Fruit fly (Drosophila melanogaster): ENCODE results near the gene CG5890.

CG5890 gene

dm6 chr3R:25884301-25884700 lies 28.3 kb downstream of the CG5890 start (continued):
- no peak for TF ChIP-seq Abd-B (GFP tag; optimal IDR thresholded peaks at IDR 0.05)
- TF ChIP-seq fd96Cb (tag; optimal IDR thresholded peaks at IDR 0.05): peak; percentile 83
- TF ChIP-seq Lpt (GFP tag; optimal IDR thresholded peaks at IDR 0.05): no peak
- no peak for TF ChIP-seq jing (GFP tag; optimal IDR thresholded peaks at IDR 0.05)
- peak; percentile 41; the same call in 2 of the 3 replicates for TF ChIP-seq B-H1 (GFP tag; IDR thresholded peaks at IDR 0.05)
- no peak for TF ChIP-seq D (optimal IDR thresholded peaks at IDR 0.05)
- TF ChIP-seq D (GFP tag; optimal IDR thresholded peaks at IDR 0.05): peak; percentile 70
- TF ChIP-seq lbe (GFP tag; optimal IDR thresholded peaks at IDR 0.05): no peak
- TF ChIP-seq CG1233 (GFP tag; optimal IDR thresholded peaks at IDR 0.05): peak; percentile 24
- peak; percentile 31 for TF ChIP-seq odd (GFP tag; optimal IDR thresholded peaks at IDR 0.05)
- TF ChIP-seq CG4854 (GFP tag; optimal IDR thresholded peaks at IDR 0.05): no peak
- peak; percentile 41 for TF ChIP-seq CG15696 (tag; optimal IDR thresholded peaks at IDR 0.05)
- TF ChIP-seq CG43689 (GFP tag; IDR thresholded peaks at IDR 0.05): no peak
- peak; percentile 48 for TF ChIP-seq kah (GFP tag; optimal IDR thresholded peaks at IDR 0.05)
- TF ChIP-seq MBD-R2 (GFP tag; IDR thresholded peaks at IDR 0.05): no peak
- peak; percentile 91 for TF ChIP-seq gsb-n (tag; optimal IDR thresholded peaks at IDR 0.05)
- peak; percentile 28 for TF ChIP-seq cwo (GFP tag; optimal IDR thresholded peaks at IDR 0.05)
- peak; percentile 46 for TF ChIP-seq Camta (GFP tag; optimal IDR thresholded peaks at IDR 0.05)
- TF ChIP-seq CG10274 (GFP tag; optimal IDR thresholded peaks at IDR 0.05): no peak
- no peak for TF ChIP-seq pfk (GFP tag; optimal IDR thresholded peaks at IDR 0.05)
- no peak for TF ChIP-seq NC2α (GFP tag; optimal IDR thresholded peaks at IDR 0.05)
- no peak for TF ChIP-seq MTF-1 (GFP tag; optimal IDR thresholded peaks at IDR 0.05; ENCODE audit: borderline replicate concordance)
- TF ChIP-seq CG17359 (tag; optimal IDR thresholded peaks at IDR 0.05): peak; percentile 85
- TF ChIP-seq Taf1 (GFP tag; IDR thresholded peaks at IDR 0.05): no peak
- peak; percentile 12; the same call in 1 of the 3 replicates for TF ChIP-seq CG14050 (GFP tag; IDR thresholded peaks at IDR 0.05)
- TF ChIP-seq Trl (optimal IDR thresholded peaks at IDR 0.05): no peak
- TF ChIP-seq Trl (GFP tag; optimal IDR thresholded peaks at IDR 0.05): no peak
- TF ChIP-seq ssp (GFP tag; IDR thresholded peaks at IDR 0.05): no peak
- peak; percentile 17 for TF ChIP-seq salm (tag; optimal IDR thresholded peaks at IDR 0.05)
- peak; percentile 23 for TF ChIP-seq Hmx (GFP tag; optimal IDR thresholded peaks at IDR 0.05)
- peak; percentile 91 for TF ChIP-seq CG8388 (GFP tag; optimal IDR thresholded peaks at IDR 0.05)
- peak; percentile 55 for TF ChIP-seq Ada2b (GFP tag; IDR thresholded peaks at IDR 0.05)
- peak; percentile 81 for TF ChIP-seq Sox100B (GFP tag; optimal IDR thresholded peaks at IDR 0.05)
- TF ChIP-seq D19A (tag; optimal IDR thresholded peaks at IDR 0.05): peak; percentile 82
- peak; percentile 33 for TF ChIP-seq tin (GFP tag; optimal IDR thresholded peaks at IDR 0.05)
- TF ChIP-seq CG5953 (GFP tag; IDR thresholded peaks at IDR 0.05): no peak
- no peak for TF ChIP-seq Bgb (GFP tag; IDR thresholded peaks at IDR 0.05; ENCODE audit: partially characterized antibody)
- TF ChIP-seq CG5180 (GFP tag; optimal IDR thresholded peaks at IDR 0.05): no peak
- no peak for TF ChIP-seq CG42726 (GFP tag; IDR thresholded peaks at IDR 0.05; ENCODE audit: partially characterized antibody)
- peak; percentile 83 for TF ChIP-seq CG11504 (tag; optimal IDR thresholded peaks at IDR 0.05)
- TF ChIP-seq CG8944 (GFP tag; optimal IDR thresholded peaks at IDR 0.05): no peak
- no peak for TF ChIP-seq en (GFP tag; optimal IDR thresholded peaks at IDR 0.05)
- no peak for TF ChIP-seq CG2129 (GFP tag; IDR thresholded peaks at IDR 0.05; ENCODE audit: partially characterized antibody)
- TF ChIP-seq CG7271 (tag; optimal IDR thresholded peaks at IDR 0.05): peak; percentile 51
- TF ChIP-seq wek (GFP tag; optimal IDR thresholded peaks at IDR 0.05): no peak
- TF ChIP-seq Six4 (GFP tag; optimal IDR thresholded peaks at IDR 0.05): peak; percentile 55
- TF ChIP-seq aop (GFP tag; IDR thresholded peaks at IDR 0.05): no peak
- peak; percentile 35 for TF ChIP-seq cato (GFP tag; optimal IDR thresholded peaks at IDR 0.05; ENCODE audit: borderline replicate concordance)
- TF ChIP-seq CG4282 (GFP tag; optimal IDR thresholded peaks at IDR 0.05): no peak
- TF ChIP-seq CG31388 (GFP tag; optimal IDR thresholded peaks at IDR 0.05): no peak
- TF ChIP-seq dm (GFP tag; optimal IDR thresholded peaks at IDR 0.05): no peak
- TF ChIP-seq CG9727 (GFP tag; optimal IDR thresholded peaks at IDR 0.05): peak; percentile 77
